Fruit fly (Drosophila melanogaster): ENCODE results near the gene CG18132.

CG18132 gene

dm6 chr2L:1473427-1473826 lies 43.9 kb downstream of the CG18132 start (continued):
- peak; percentile 32 for TF ChIP-seq achi (GFP tag; optimal IDR thresholded peaks at IDR 0.05)
- TF ChIP-seq CG31627 (GFP tag; optimal IDR thresholded peaks at IDR 0.05) = peak; percentile 83
- no peak for TF ChIP-seq Eip93F (GFP tag; optimal IDR thresholded peaks at IDR 0.05)
- TF ChIP-seq Sox14 (GFP tag; optimal IDR thresholded peaks at IDR 0.05) = peak; percentile 52
- no peak for TF ChIP-seq CG4318 (GFP tag; optimal IDR thresholded peaks at IDR 0.05)
- no peak for TF ChIP-seq CG11294 (GFP tag; IDR thresholded peaks at IDR 0.05)
- TF ChIP-seq dac (GFP tag; optimal IDR thresholded peaks at IDR 0.05) = no peak
- no peak for TF ChIP-seq CG32006 (GFP tag; optimal IDR thresholded peaks at IDR 0.05)
- TF ChIP-seq CG6854 (GFP tag; optimal IDR thresholded peaks at IDR 0.05) = peak; percentile 53
- TF ChIP-seq CG10669 (GFP tag; optimal IDR thresholded peaks at IDR 0.05) = peak; percentile 38
- TF ChIP-seq lz (GFP tag; optimal IDR thresholded peaks at IDR 0.05) = peak; percentile 70
- no peak for TF ChIP-seq CG11762 (GFP tag; optimal IDR thresholded peaks at IDR 0.05; ENCODE audit: insufficient read depth)
- TF ChIP-seq Sox102F (GFP tag; optimal IDR thresholded peaks at IDR 0.05) = peak; percentile 72
- TF ChIP-seq CG8119 (GFP tag; IDR thresholded peaks at IDR 0.05) = no peak
- peak; percentile 39 for TF ChIP-seq CG3919 (GFP tag; optimal IDR thresholded peaks at IDR 0.05)

dm6 chr2L:1470772-1471171 lies 46.5 kb downstream of the CG18132 start:
- peak; percentile 89 for TF ChIP-seq svp (GFP tag)
- no peak for TF ChIP-seq Hr38 (GFP tag; optimal IDR thresholded peaks at IDR 0.05)
- peak; percentile 70 for TF ChIP-seq CG11902 (GFP tag; optimal IDR thresholded peaks at IDR 0.05)
- TF ChIP-seq CG10631 (GFP tag; optimal IDR thresholded peaks at IDR 0.05) = peak; percentile 77
- TF ChIP-seq dac (GFP tag; optimal IDR thresholded peaks at IDR 0.05) = no peak
- TF ChIP-seq CG6854 (GFP tag; optimal IDR thresholded peaks at IDR 0.05) = peak; percentile 28
- TF ChIP-seq CG11762 (GFP tag; optimal IDR thresholded peaks at IDR 0.05; ENCODE audit: insufficient read depth) = peak; percentile 67
- peak; percentile 76 for TF ChIP-seq CG1621 (tag; optimal IDR thresholded peaks at IDR 0.05)
- peak; percentile 65 for TF ChIP-seq CG9139 (GFP tag; optimal IDR thresholded peaks at IDR 0.05)
- peak; percentile 24 for TF ChIP-seq CG16779 (tag; optimal IDR thresholded peaks at IDR 0.05)
- no peak for TF ChIP-seq fkh (GFP tag; optimal IDR thresholded peaks at IDR 0.05)
- peak; percentile 84 for TF ChIP-seq Ets96B (tag; optimal IDR thresholded peaks at IDR 0.05)
- TF ChIP-seq acj6 (GFP tag; optimal IDR thresholded peaks at IDR 0.05) = peak; percentile 75
- TF ChIP-seq ss (GFP tag; optimal IDR thresholded peaks at IDR 0.05) = peak; percentile 58 to 80
- TF ChIP-seq salr (GFP tag; optimal IDR thresholded peaks at IDR 0.05) = peak; percentile 34 to 65
- TF ChIP-seq vri (GFP tag; optimal IDR thresholded peaks at IDR 0.05) = peak; percentile 57
- peak; percentile 9 for TF ChIP-seq Lpt (GFP tag; optimal IDR thresholded peaks at IDR 0.05)
- TF ChIP-seq Smox (GFP tag; optimal IDR thresholded peaks at IDR 0.05) = peak; percentile 69
- peak; percentile 70 for TF ChIP-seq CG8319 (GFP tag; optimal IDR thresholded peaks at IDR 0.05)
- peak; percentile 60 for TF ChIP-seq CG32006 (GFP tag; optimal IDR thresholded peaks at IDR 0.05)
- peak; percentile 85 for TF ChIP-seq CG6163 (GFP tag; IDR thresholded peaks at IDR 0.05)
- peak; percentile 78 for TF ChIP-seq Eip75B (GFP tag; optimal IDR thresholded peaks at IDR 0.05)
- TF ChIP-seq CG3032 (tag; optimal IDR thresholded peaks at IDR 0.05) = peak; percentile 79
- peak; percentile 78 for TF ChIP-seq CG31627 (GFP tag; optimal IDR thresholded peaks at IDR 0.05)
- TF ChIP-seq lz (GFP tag; optimal IDR thresholded peaks at IDR 0.05) = peak; percentile 79
- peak; percentile 31; the same call in 1 of the 2 replicates for TF ChIP-seq Gug (GFP tag; IDR thresholded peaks at IDR 0.05)
- peak; percentile 79 for TF ChIP-seq CG6808 (GFP tag; optimal IDR thresholded peaks at IDR 0.05)
- peak; percentile 81 for TF ChIP-seq CG10669 (GFP tag; optimal IDR thresholded peaks at IDR 0.05)
- peak; percentile 58 for TF ChIP-seq Sox15 (GFP tag; optimal IDR thresholded peaks at IDR 0.05)
- TF ChIP-seq CG6792 (GFP tag; optimal IDR thresholded peaks at IDR 0.05) = peak; percentile 83
- peak; percentile 37 for TF ChIP-seq Blimp-1 (GFP tag; optimal IDR thresholded peaks at IDR 0.05)
- TF ChIP-seq CG34406 (GFP tag; optimal IDR thresholded peaks at IDR 0.05) = peak; percentile 69
- TF ChIP-seq dsx (GFP tag; optimal IDR thresholded peaks at IDR 0.05; ENCODE audit: poor library complexity, severe bottlenecking) = peak; percentile 74
- peak; percentile 78 for TF ChIP-seq fd59A (GFP tag; optimal IDR thresholded peaks at IDR 0.05)
- TF ChIP-seq Sox14 (GFP tag; optimal IDR thresholded peaks at IDR 0.05) = peak; percentile 80
- peak; percentile 82 for TF ChIP-seq CG7368 (GFP tag; optimal IDR thresholded peaks at IDR 0.05)
- TF ChIP-seq Hr39 (GFP tag; optimal IDR thresholded peaks at IDR 0.05) = peak; percentile 75
- peak; percentile 96 for TF ChIP-seq Eip78C (GFP tag)
- TF ChIP-seq CG11294 (GFP tag; IDR thresholded peaks at IDR 0.05) = no peak
- peak; percentile 76 for TF ChIP-seq cyc (GFP tag; optimal IDR thresholded peaks at IDR 0.05)
- peak; percentile 77 for TF ChIP-seq Sox102F (GFP tag; optimal IDR thresholded peaks at IDR 0.05)
- peak; percentile 42; the same call in 2 of the 3 replicates for TF ChIP-seq CG8119 (GFP tag; IDR thresholded peaks at IDR 0.05)
- peak; percentile 75 for TF ChIP-seq achi (GFP tag; optimal IDR thresholded peaks at IDR 0.05)
- TF ChIP-seq OdsH (GFP tag; optimal IDR thresholded peaks at IDR 0.05) = peak; percentile 73

Measured in whole organism, prepupa.